Fruit fly (Drosophila melanogaster): Measurements from ENCODE around the gene Cog7.

Gene Cog7

DNA sequence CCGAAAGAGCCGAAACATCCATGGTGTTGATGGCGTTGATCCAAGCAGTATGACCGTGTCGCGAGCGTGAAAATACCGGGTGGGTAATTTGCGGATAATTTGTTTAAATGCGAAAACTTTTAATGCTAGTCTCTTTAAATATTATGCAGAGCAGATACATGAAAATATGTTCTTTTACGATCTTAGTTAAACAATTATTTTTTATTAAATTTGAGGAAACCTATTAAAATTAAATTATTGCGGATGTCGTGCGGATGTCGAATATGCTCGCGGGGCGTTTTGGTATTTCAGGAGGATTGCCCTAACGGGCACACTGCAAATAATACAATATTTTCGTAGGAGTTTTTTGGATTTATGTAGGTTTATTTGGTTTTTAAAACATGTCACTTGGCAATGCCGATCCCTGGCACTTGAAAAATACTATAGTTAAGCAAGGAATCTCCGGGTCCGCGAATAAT, at the start of gene Cog7, which contains the start of the genes CG42557 and CG42558:
TSS of gene Cog7 (minus strand) at position 51 of the 458 bp plus-strand sequence.
TSS of gene CG42557 (plus strand) at position 281 of the 458 bp plus-strand sequence.
TSS of gene CG42558 (plus strand) at position 281 of the 458 bp plus-strand sequence.
- TF ChIP-seq CG2116 (GFP tag; optimal IDR thresholded peaks at IDR 0.05) (peak; percentile 3), CG17612 (GFP tag; IDR thresholded peaks at IDR 0.05) (no peak), sug (tag; optimal IDR thresholded peaks at IDR 0.05) (no peak), lilli (GFP tag; optimal IDR thresholded peaks at IDR 0.05) (no peak), gfzf (GFP tag; optimal IDR thresholded peaks at IDR 0.05) (peak; percentile 82), YL-1 (GFP tag; optimal IDR thresholded peaks at IDR 0.05) (peak; percentile 69), E2f2 (GFP tag; IDR thresholded peaks at IDR 0.05) (no peak), Dip3 (GFP tag; optimal IDR thresholded peaks at IDR 0.05) (no peak), CG2202 (tag; optimal IDR thresholded peaks at IDR 0.05) (no peak), Mad (GFP tag; optimal IDR thresholded peaks at IDR 0.05) (no peak), crp (GFP tag; optimal IDR thresholded peaks at IDR 0.05) (peak in 1 of 2 experiments; percentile 14), cg (GFP tag; optimal IDR thresholded peaks at IDR 0.05) (no peak), H2.0 (GFP tag; IDR thresholded peaks at IDR 0.05) (no peak), NC2α (GFP tag; optimal IDR thresholded peaks at IDR 0.05) (no peak), ind (GFP tag; optimal IDR thresholded peaks at IDR 0.05) (no peak), CG30020 (tag; optimal IDR thresholded peaks at IDR 0.05) (peak; percentile 49), Elba2 (GFP tag; optimal IDR thresholded peaks at IDR 0.05) (no peak), bab2 (GFP tag; optimal IDR thresholded peaks at IDR 0.05) (no peak), row (GFP tag; IDR thresholded peaks at IDR 0.05) (peak; percentile 92), ems (GFP tag; optimal IDR thresholded peaks at IDR 0.05) (no peak), nmo (GFP tag; optimal IDR thresholded peaks at IDR 0.05) (peak; percentile 8), nerfin-2 (GFP tag; IDR thresholded peaks at IDR 0.05; ENCODE audit: partially characterized antibody) (no peak; the same call in 1 of the 2 replicates), CG7963 (GFP tag; IDR thresholded peaks at IDR 0.05; ENCODE audit: partially characterized antibody) (no peak), CG10267 (tag; optimal IDR thresholded peaks at IDR 0.05) (no peak), knrl (GFP tag; IDR thresholded peaks at IDR 0.05; ENCODE audit: partially characterized antibody) (peak; percentile 24; the same call in 1 of the 3 replicates), pzg (GFP tag; optimal IDR thresholded peaks at IDR 0.05) (peak; percentile 33), MBD-R2 (GFP tag; IDR thresholded peaks at IDR 0.05) (peak; percentile 83), CoRest (tag; optimal IDR thresholded peaks at IDR 0.05) (peak; percentile 2), CG4617 (GFP tag; optimal IDR thresholded peaks at IDR 0.05; ENCODE audit: borderline replicate concordance) (peak; percentile 48), CG13287 (GFP tag; IDR thresholded peaks at IDR 0.05; ENCODE audit: partially characterized antibody) (peak; percentile 57; the same call in 1 of the 2 replicates), CG11398 (GFP tag; optimal IDR thresholded peaks at IDR 0.05) (no peak), Dref (GFP tag; IDR thresholded peaks at IDR 0.05) (peak; percentile 40), BEAF-32 (GFP tag; optimal IDR thresholded peaks at IDR 0.05) (peak; percentile 22), CG13775 (GFP tag; optimal IDR thresholded peaks at IDR 0.05) (peak; percentile 100), Sin3A (optimal IDR thresholded peaks at IDR 0.05) (peak; percentile 74), CG3995 (GFP tag; optimal IDR thresholded peaks at IDR 0.05) (no peak), CG6683 (GFP tag; optimal IDR thresholded peaks at IDR 0.05) (no peak), CG9797 (GFP tag; optimal IDR thresholded peaks at IDR 0.05) (peak; percentile 70), CG18764 (GFP tag; optimal IDR thresholded peaks at IDR 0.05) (no peak), MESR4 (GFP tag; optimal IDR thresholded peaks at IDR 0.05) (peak; percentile 28)

DNA sequence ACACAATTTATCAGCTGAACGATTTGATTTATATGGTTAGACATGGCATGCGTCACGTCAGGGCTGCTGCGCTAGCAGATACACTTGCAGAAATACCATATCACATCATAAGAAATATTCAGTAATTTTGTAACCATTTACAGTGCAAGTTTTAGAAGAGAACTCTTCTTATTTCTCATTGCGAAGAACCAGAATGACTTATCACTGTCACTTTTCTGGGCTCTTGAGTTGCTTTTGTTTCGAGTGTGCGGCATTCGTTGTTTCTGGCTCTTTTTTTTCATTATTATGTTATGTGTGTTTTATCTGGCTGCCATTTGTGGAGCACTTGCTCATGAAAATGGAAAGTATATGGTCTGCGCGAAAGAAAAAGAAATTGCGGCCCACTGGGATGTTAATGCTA, 49.2 kb upstream of the Cog7 start:
- TF ChIP-seq Deaf1 (tag; optimal IDR thresholded peaks at IDR 0.05) (no peak), sisA (GFP tag; IDR thresholded peaks at IDR 0.05) (peak; percentile 44), bcd (GFP tag; optimal IDR thresholded peaks at IDR 0.05) (no peak), luna (GFP tag; optimal IDR thresholded peaks at IDR 0.05) (no peak), CG11456 (GFP tag; IDR thresholded peaks at IDR 0.05) (0 out of 3 replicates have a peak, but pooled peaks have one; percentile 30), mam (GFP tag; optimal IDR thresholded peaks at IDR 0.05) (no peak), CG12155 (GFP tag; optimal IDR thresholded peaks at IDR 0.05) (no peak), croc (GFP tag; conservative IDR thresholded peaks at IDR 0.05) (no peak), Blimp-1 (GFP tag; optimal IDR thresholded peaks at IDR 0.05) (peak; percentile 41), dmrt99B (tag; optimal IDR thresholded peaks at IDR 0.05) (no peak), CG3407 (GFP tag; optimal IDR thresholded peaks at IDR 0.05) (no peak), CG2889 (GFP tag; IDR thresholded peaks at IDR 0.05) (0 out of 3 replicates have a peak, but pooled peaks have one; percentile 18)

Data from whole organism, embryonic.